Fruit fly (Drosophila melanogaster): Measurements from ENCODE around the gene CG10646.
A peak's percentile ranks its signal among the peaks of the same experiment; 100 is the strongest.

The CG10646 gene

dm6 chr3L:12507571-12507970, 3.9 kb upstream of the CG10646 start, which contains the start of gene CG10654 (continued):
- TF ChIP-seq CG17361 (GFP tag; IDR thresholded peaks at IDR 0.05) (no peak), inv (GFP tag; IDR thresholded peaks at IDR 0.05; ENCODE audit: partially characterized antibody) (no peak), CG4854 (GFP tag; optimal IDR thresholded peaks at IDR 0.05) (no peak), pb (GFP tag; optimal IDR thresholded peaks at IDR 0.05) (peak; percentile 9), Rfx (GFP tag; IDR thresholded peaks at IDR 0.05) (0 out of 2 replicates have a peak, but pooled peaks have one; percentile 18), CG7987 (GFP tag; optimal IDR thresholded peaks at IDR 0.05) (peak; percentile 33), shn (GFP tag; optimal IDR thresholded peaks at IDR 0.05) (no peak), danr (GFP tag; IDR thresholded peaks at IDR 0.05) (no peak), CG15514 (GFP tag; optimal IDR thresholded peaks at IDR 0.05) (peak; percentile 28), CG11247 (GFP tag; IDR thresholded peaks at IDR 0.05) (no peak), dm (GFP tag; optimal IDR thresholded peaks at IDR 0.05) (no peak), z (GFP tag; IDR thresholded peaks at IDR 0.05) (no peak), CG12219 (GFP tag; optimal IDR thresholded peaks at IDR 0.05) (no peak), sens (GFP tag) (peak; percentile 51), CG6683 (GFP tag; optimal IDR thresholded peaks at IDR 0.05) (peak; percentile 4), CG18599 (GFP tag; optimal IDR thresholded peaks at IDR 0.05) (peak; percentile 37), CG13296 (GFP tag; optimal IDR thresholded peaks at IDR 0.05) (peak; percentile 15), CG6175 (GFP tag; IDR thresholded peaks at IDR 0.05) (peak; percentile 14; the same call in 1 of the 3 replicates), CG7556 (GFP tag; optimal IDR thresholded peaks at IDR 0.05) (no peak), ham (GFP tag; IDR thresholded peaks at IDR 0.05) (no peak), Med (GFP tag) (peak; percentile 70), ci (GFP tag; IDR thresholded peaks at IDR 0.05) (peak; percentile 60; the same call in 2 of the 3 replicates), Aef1 (GFP tag; IDR thresholded peaks at IDR 0.05) (no peak), caup (GFP tag; optimal IDR thresholded peaks at IDR 0.05; ENCODE audit: severe bottlenecking) (no peak), Fer1 (GFP tag; optimal IDR thresholded peaks at IDR 0.05) (peak; percentile 41), Chrac-16 (GFP tag; optimal IDR thresholded peaks at IDR 0.05) (no peak), E2f2 (GFP tag; IDR thresholded peaks at IDR 0.05) (peak; percentile 10; the same call in 1 of the 2 replicates)

- TF ChIP-seq exex (tag; optimal IDR thresholded peaks at IDR 0.05), result peak; percentile 26
- TF ChIP-seq Med (GFP tag), result peak; percentile 31
- no peak for TF ChIP-seq NfI (GFP tag; optimal IDR thresholded peaks at IDR 0.05)
- TF ChIP-seq sna (GFP tag; IDR thresholded peaks at IDR 0.05; ENCODE audit: partially characterized antibody), result no peak
- no peak for TF ChIP-seq ATbp (GFP tag; optimal IDR thresholded peaks at IDR 0.05)
- peak; percentile 11; the same call in 1 of the 2 replicates for TF ChIP-seq crol (GFP tag; IDR thresholded peaks at IDR 0.05)
- TF ChIP-seq Rfx (GFP tag; IDR thresholded peaks at IDR 0.05), result peak; percentile 46; the same call in 1 of the 2 replicates
- TF ChIP-seq HmgZ (tag; optimal IDR thresholded peaks at IDR 0.05), result peak; percentile 33
- no peak for TF ChIP-seq CrebB (tag; optimal IDR thresholded peaks at IDR 0.05)
- peak; percentile 42; the same call in 2 of the 3 replicates for TF ChIP-seq z (GFP tag; IDR thresholded peaks at IDR 0.05)
- TF ChIP-seq CG9437 (GFP tag; optimal IDR thresholded peaks at IDR 0.05), result no peak
- TF ChIP-seq sug (tag; optimal IDR thresholded peaks at IDR 0.05), result peak; percentile 68
- TF ChIP-seq vnd (GFP tag; IDR thresholded peaks at IDR 0.05; ENCODE audit: partially characterized antibody), result 0 out of 3 replicates have a peak, but pooled peaks have one; percentile 16
- TF ChIP-seq mirr (GFP tag; optimal IDR thresholded peaks at IDR 0.05), result peak; percentile 9
- TF ChIP-seq grn (GFP tag; optimal IDR thresholded peaks at IDR 0.05), result peak; percentile 95
- TF ChIP-seq CG3838 (GFP tag; optimal IDR thresholded peaks at IDR 0.05), result no peak
- peak; percentile 72 for TF ChIP-seq GATAe (GFP tag; conservative IDR thresholded peaks at IDR 0.05)
- TF ChIP-seq Optix (GFP tag; IDR thresholded peaks at IDR 0.05), result no peak
- peak; percentile 16 for TF ChIP-seq CG10543 (GFP tag; optimal IDR thresholded peaks at IDR 0.05)
- TF ChIP-seq CG18764 (GFP tag; optimal IDR thresholded peaks at IDR 0.05), result no peak
- no peak for TF ChIP-seq repo (GFP tag; optimal IDR thresholded peaks at IDR 0.05)
- TF ChIP-seq CG13296 (GFP tag; optimal IDR thresholded peaks at IDR 0.05), result no peak
- 0 out of 3 replicates have a peak, but pooled peaks have one; percentile 21 for TF ChIP-seq CG16813 (GFP tag; IDR thresholded peaks at IDR 0.05; ENCODE audit: partially characterized antibody)
- no peak for TF ChIP-seq CG7372 (GFP tag; IDR thresholded peaks at IDR 0.05)
- TF ChIP-seq sens (GFP tag), result peak; percentile 68
- no peak for TF ChIP-seq NK7.1 (GFP tag; optimal IDR thresholded peaks at IDR 0.05)
- TF ChIP-seq CG3995 (GFP tag; optimal IDR thresholded peaks at IDR 0.05), result peak; percentile 52
- peak; percentile 55; the same call in 2 of the 3 replicates for TF ChIP-seq ci (GFP tag; IDR thresholded peaks at IDR 0.05)
Measured at dm6 chr3L:12506963-12507552, 3.4 kb upstream of the CG10646 start.
